1 fruit fly cellular context compared by ENCODE assay signal in the genomic region with DNA sequence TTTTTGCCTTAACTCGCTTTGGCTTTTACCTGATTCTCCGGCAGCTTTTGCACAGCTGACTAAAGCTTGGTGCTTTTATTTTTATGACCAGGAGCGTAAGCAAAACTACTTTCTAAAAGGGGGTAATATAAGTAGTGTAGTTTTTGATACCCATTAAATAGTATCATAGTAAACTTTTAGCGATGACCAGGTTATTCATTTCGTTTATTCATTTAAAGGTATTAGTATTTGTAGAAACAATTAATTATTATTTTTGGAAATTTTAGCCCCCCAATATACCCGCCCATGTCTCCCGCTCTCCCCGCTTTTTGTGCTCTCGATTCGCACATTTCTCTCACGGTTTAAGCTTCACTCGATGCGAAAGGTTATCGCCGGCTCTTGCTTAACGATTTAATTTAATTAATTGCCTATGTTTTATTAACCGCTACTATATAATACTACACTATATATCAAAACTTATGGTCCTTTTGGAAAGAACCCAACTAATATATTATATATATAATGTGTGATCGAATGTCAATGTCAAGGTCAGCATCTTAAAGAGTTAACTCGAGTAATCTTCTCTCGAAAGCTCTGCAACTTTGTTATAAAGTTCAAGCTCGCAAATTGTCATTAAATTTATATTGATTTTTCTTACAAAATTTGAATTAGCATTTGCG.
TF ChIP-seq lines count a peak whose summit lies in the region.

A gene (minus strand): TSS at position 61 of the 659 bp plus-strand sequence.

TF ChIP-seq in whole organism, embryonic, 481 proteins besides CTCF, POLR2A, EP300 and RAD21 (continued from another document and continues in another):
- TF ChIP-seq croc (GFP tag; conservative IDR thresholded peaks at IDR 0.05; lab: Robert Waterston, UW): peak; percentile 41; the same call in 1 of the 3 replicates
- peak; percentile 63 for TF ChIP-seq CG1647 (GFP tag; optimal IDR thresholded peaks at IDR 0.05; lab: Kevin White, UChicago)
- TF ChIP-seq B-H2 (GFP tag; optimal IDR thresholded peaks at IDR 0.05; lab: Kevin White, UChicago): peak; percentile 93
- peak; percentile 90 for TF ChIP-seq CG8924 (tag; optimal IDR thresholded peaks at IDR 0.05; lab: Kevin White, UChicago)
- peak; percentile 66 for TF ChIP-seq abd-A (tag; optimal IDR thresholded peaks at IDR 0.05; lab: Kevin White, UChicago)
- peak; percentile 77 for TF ChIP-seq HLH54F (GFP tag; optimal IDR thresholded peaks at IDR 0.05; lab: Kevin White, UChicago)
- TF ChIP-seq bab2 (GFP tag; optimal IDR thresholded peaks at IDR 0.05; lab: Kevin White, UChicago): peak; percentile 76
- peak; percentile 89 for TF ChIP-seq CG6689 (GFP tag; IDR thresholded peaks at IDR 0.05; lab: Robert Waterston, UW)
- no peak for TF ChIP-seq eve (GFP tag; optimal IDR thresholded peaks at IDR 0.05; lab: Kevin White, UChicago)
- peak in 1 of 2 experiments; percentile 52 for TF ChIP-seq insv (GFP tag; optimal IDR thresholded peaks at IDR 0.05; lab: Kevin White, UChicago)
- TF ChIP-seq Stat92E (GFP tag; optimal IDR thresholded peaks at IDR 0.05; lab: Kevin White, UChicago): no peak
- peak; percentile 68 for TF ChIP-seq CG9437 (GFP tag; optimal IDR thresholded peaks at IDR 0.05; lab: Kevin White, UChicago)
- peak; percentile 96 for TF ChIP-seq Rfx (GFP tag; IDR thresholded peaks at IDR 0.05; lab: Robert Waterston, UW)
- no peak for TF ChIP-seq unc-4 (GFP tag; IDR thresholded peaks at IDR 0.05; lab: Robert Waterston, UW; ENCODE audit: partially characterized antibody)
- no peak for TF ChIP-seq D (optimal IDR thresholded peaks at IDR 0.05; lab: Kevin White, UChicago)
- peak; percentile 57 for TF ChIP-seq D (GFP tag; optimal IDR thresholded peaks at IDR 0.05; lab: Kevin White, UChicago)
- TF ChIP-seq dmrt11E (tag; optimal IDR thresholded peaks at IDR 0.05; lab: Kevin White, UChicago): no peak
- peak; percentile 91 for TF ChIP-seq CG11504 (tag; optimal IDR thresholded peaks at IDR 0.05; lab: Kevin White, UChicago)
- TF ChIP-seq CG12299 (tag; optimal IDR thresholded peaks at IDR 0.05; lab: Kevin White, UChicago): peak; percentile 90
- peak; percentile 91 for TF ChIP-seq Hand (GFP tag; optimal IDR thresholded peaks at IDR 0.05; lab: Kevin White, UChicago)
- peak; percentile 91 for TF ChIP-seq Fer3 (tag; optimal IDR thresholded peaks at IDR 0.05; lab: Kevin White, UChicago)
- TF ChIP-seq sc (optimal IDR thresholded peaks at IDR 0.05; lab: Kevin White, UChicago): no peak
- peak; percentile 28 for TF ChIP-seq sc (GFP tag; optimal IDR thresholded peaks at IDR 0.05; lab: Kevin White, UChicago)
- TF ChIP-seq CG11696 (GFP tag; IDR thresholded peaks at IDR 0.05; lab: Robert Waterston, UW): peak; percentile 72
- no peak for TF ChIP-seq da (GFP tag; optimal IDR thresholded peaks at IDR 0.05; lab: Kevin White, UChicago)
- peak; percentile 45 for TF ChIP-seq CG8944 (GFP tag; optimal IDR thresholded peaks at IDR 0.05; lab: Kevin White, UChicago)
- peak; percentile 55 for TF ChIP-seq Bdp1 (GFP tag; optimal IDR thresholded peaks at IDR 0.05; lab: Kevin White, UChicago)
- peak; percentile 14 for TF ChIP-seq Hey (tag; optimal IDR thresholded peaks at IDR 0.05; lab: Kevin White, UChicago)
- TF ChIP-seq CG9215 (GFP tag; IDR thresholded peaks at IDR 0.05; lab: Robert Waterston, UW): peak; percentile 86
- no peak for TF ChIP-seq knrl (GFP tag; IDR thresholded peaks at IDR 0.05; lab: Robert Waterston, UW; ENCODE audit: partially characterized antibody)
- peak; percentile 93 for TF ChIP-seq Ets65A (GFP tag; lab: Kevin White, UChicago)
- peak in 1 of 2 experiments; percentile 69 for TF ChIP-seq crp (GFP tag; optimal IDR thresholded peaks at IDR 0.05; lab: Kevin White, UChicago)
- TF ChIP-seq Hr3 (GFP tag; optimal IDR thresholded peaks at IDR 0.05; lab: Kevin White, UChicago): peak; percentile 77
- TF ChIP-seq Dp (GFP tag; optimal IDR thresholded peaks at IDR 0.05; lab: Kevin White, UChicago): no peak
- TF ChIP-seq CG6175 (GFP tag; IDR thresholded peaks at IDR 0.05; lab: Robert Waterston, UW): peak; percentile 78; the same call in 2 of the 3 replicates
- peak; percentile 93 for TF ChIP-seq stc (GFP tag; IDR thresholded peaks at IDR 0.05; lab: Robert Waterston, UW)
- TF ChIP-seq jigr1 (GFP tag; IDR thresholded peaks at IDR 0.05; lab: Robert Waterston, UW): peak; percentile 50; the same call in 2 of the 3 replicates
- TF ChIP-seq Scr (GFP tag; IDR thresholded peaks at IDR 0.05; lab: Robert Waterston, UW; ENCODE audit: partially characterized antibody): no peak
- peak; percentile 22 for TF ChIP-seq en (GFP tag; optimal IDR thresholded peaks at IDR 0.05; lab: Kevin White, UChicago)
- TF ChIP-seq CG18619 (GFP tag; optimal IDR thresholded peaks at IDR 0.05; lab: Kevin White, UChicago): peak; percentile 81
- peak; percentile 84 for TF ChIP-seq zfh2 (GFP tag; optimal IDR thresholded peaks at IDR 0.05; lab: Kevin White, UChicago)
- peak; percentile 89 for TF ChIP-seq ranshi (GFP tag; IDR thresholded peaks at IDR 0.05; lab: Robert Waterston, UW)
- no peak for TF ChIP-seq Doc3 (GFP tag; IDR thresholded peaks at IDR 0.05; lab: Robert Waterston, UW; ENCODE audit: partially characterized antibody)
- no peak for TF ChIP-seq sqz (GFP tag; optimal IDR thresholded peaks at IDR 0.05; lab: Kevin White, UChicago)
- TF ChIP-seq CG33557 (GFP tag; optimal IDR thresholded peaks at IDR 0.05; lab: Kevin White, UChicago): no peak
- TF ChIP-seq zf30C (GFP tag; optimal IDR thresholded peaks at IDR 0.05; lab: Kevin White, UChicago): no peak
- TF ChIP-seq HmgD (GFP tag; optimal IDR thresholded peaks at IDR 0.05; lab: Kevin White, UChicago): no peak
- peak; percentile 61 for TF ChIP-seq Ravus (GFP tag; IDR thresholded peaks at IDR 0.05; lab: Robert Waterston, UW)
- peak; percentile 61 for TF ChIP-seq emc (GFP tag; optimal IDR thresholded peaks at IDR 0.05; lab: Kevin White, UChicago)
- peak; percentile 69 for TF ChIP-seq Vsx1 (GFP tag; optimal IDR thresholded peaks at IDR 0.05; lab: Kevin White, UChicago)
- TF ChIP-seq CoRest (tag; optimal IDR thresholded peaks at IDR 0.05; lab: Kevin White, UChicago): peak; percentile 90
- TF ChIP-seq MESR4 (GFP tag; optimal IDR thresholded peaks at IDR 0.05; lab: Kevin White, UChicago): no peak
- TF ChIP-seq luna (GFP tag; optimal IDR thresholded peaks at IDR 0.05; lab: Kevin White, UChicago): peak; percentile 65
- TF ChIP-seq CG10366 (GFP tag; IDR thresholded peaks at IDR 0.05; lab: Robert Waterston, UW): peak; percentile 87
- TF ChIP-seq Gsc (GFP tag; IDR thresholded peaks at IDR 0.05; lab: Robert Waterston, UW): no peak
- peak; percentile 64 for TF ChIP-seq fu2 (GFP tag; optimal IDR thresholded peaks at IDR 0.05; lab: Kevin White, UChicago)
- peak; percentile 56 for TF ChIP-seq ro (GFP tag; IDR thresholded peaks at IDR 0.05; lab: Robert Waterston, UW)
- peak; percentile 70 for TF ChIP-seq ERR (GFP tag; optimal IDR thresholded peaks at IDR 0.05; lab: Kevin White, UChicago)
- TF ChIP-seq CG16815 (GFP tag; optimal IDR thresholded peaks at IDR 0.05; lab: Kevin White, UChicago): peak; percentile 42
- peak; percentile 83 for TF ChIP-seq nmo (GFP tag; optimal IDR thresholded peaks at IDR 0.05; lab: Kevin White, UChicago)
- peak; percentile 56 for TF ChIP-seq crc (GFP tag; optimal IDR thresholded peaks at IDR 0.05; lab: Kevin White, UChicago)
- peak; percentile 57 for TF ChIP-seq CG16863 (GFP tag; optimal IDR thresholded peaks at IDR 0.05; lab: Kevin White, UChicago)
- TF ChIP-seq CG13123 (GFP tag; optimal IDR thresholded peaks at IDR 0.05; lab: Kevin White, UChicago): peak; percentile 38
- peak; percentile 95 for TF ChIP-seq Atf6 (GFP tag; IDR thresholded peaks at IDR 0.05; lab: Robert Waterston, UW)
- TF ChIP-seq E2f2 (GFP tag; IDR thresholded peaks at IDR 0.05; lab: Robert Waterston, UW): peak; percentile 77
- TF ChIP-seq trh (GFP tag; optimal IDR thresholded peaks at IDR 0.05; lab: Kevin White, UChicago): peak; percentile 55
- TF ChIP-seq row (GFP tag; IDR thresholded peaks at IDR 0.05; lab: Robert Waterston, UW): peak; percentile 95
- TF ChIP-seq CG2116 (GFP tag; optimal IDR thresholded peaks at IDR 0.05; lab: Kevin White, UChicago): peak; percentile 47
- TF ChIP-seq CG15601 (tag; optimal IDR thresholded peaks at IDR 0.05; lab: Kevin White, UChicago): peak; percentile 58
- peak; percentile 69 for TF ChIP-seq exex (tag; optimal IDR thresholded peaks at IDR 0.05; lab: Kevin White, UChicago)
- peak; percentile 87 for TF ChIP-seq CG10209 (GFP tag; optimal IDR thresholded peaks at IDR 0.05; lab: Kevin White, UChicago)
- TF ChIP-seq CG9932 (GFP tag; IDR thresholded peaks at IDR 0.05; lab: Robert Waterston, UW): peak; percentile 92
- peak; percentile 96 for TF ChIP-seq CG2120 (GFP tag; optimal IDR thresholded peaks at IDR 0.05; lab: Kevin White, UChicago)
- peak; percentile 86 for TF ChIP-seq mam (GFP tag; optimal IDR thresholded peaks at IDR 0.05; lab: Kevin White, UChicago)
- TF ChIP-seq bcd (GFP tag; optimal IDR thresholded peaks at IDR 0.05; lab: Kevin White, UChicago): peak; percentile 87
- peak; percentile 43 for TF ChIP-seq YL-1 (GFP tag; optimal IDR thresholded peaks at IDR 0.05; lab: Kevin White, UChicago)
- TF ChIP-seq gfzf (GFP tag; optimal IDR thresholded peaks at IDR 0.05; lab: Kevin White, UChicago): no peak
- peak; percentile 73; the same call in 2 of the 3 replicates for TF ChIP-seq CG3726 (GFP tag; IDR thresholded peaks at IDR 0.05; lab: Robert Waterston, UW)
- no peak for TF ChIP-seq CG2129 (GFP tag; IDR thresholded peaks at IDR 0.05; lab: Robert Waterston, UW; ENCODE audit: partially characterized antibody)
- TF ChIP-seq Atf3 (GFP tag; optimal IDR thresholded peaks at IDR 0.05; lab: Kevin White, UChicago): peak; percentile 14
- TF ChIP-seq TFAM (GFP tag; optimal IDR thresholded peaks at IDR 0.05; lab: Kevin White, UChicago): no peak
- no peak for TF ChIP-seq btn (GFP tag; optimal IDR thresholded peaks at IDR 0.05; lab: Kevin White, UChicago)
- peak; percentile 67 for TF ChIP-seq nerfin-1 (tag; optimal IDR thresholded peaks at IDR 0.05; lab: Kevin White, UChicago)
- TF ChIP-seq CG1792 (GFP tag; optimal IDR thresholded peaks at IDR 0.05; lab: Kevin White, UChicago): peak; percentile 58
- TF ChIP-seq GATAe (GFP tag; conservative IDR thresholded peaks at IDR 0.05; lab: Robert Waterston, UW): peak; percentile 37; the same call in 1 of the 2 replicates
- no peak for TF ChIP-seq pan (optimal IDR thresholded peaks at IDR 0.05; lab: Kevin White, UChicago)
- peak in 1 of 2 experiments; percentile 94 for TF ChIP-seq pan (GFP tag; optimal IDR thresholded peaks at IDR 0.05 in 1 of 2, IDR thresholded peaks at IDR 0.05 in 1 of 2)
- TF ChIP-seq CG32772 (GFP tag; IDR thresholded peaks at IDR 0.05; lab: Robert Waterston, UW): peak; percentile 84
- TF ChIP-seq CG18599 (GFP tag; optimal IDR thresholded peaks at IDR 0.05; lab: Kevin White, UChicago): peak; percentile 96
- TF ChIP-seq Gug (GFP tag; IDR thresholded peaks at IDR 0.05; lab: Robert Waterston, UW): peak; percentile 76; the same call in 3 of the 4 replicates
- peak in 1 of 3 experiments; percentile 46 for TF ChIP-seq lola (GFP tag; optimal IDR thresholded peaks at IDR 0.05; lab: Kevin White, UChicago)
- TF ChIP-seq CG15696 (tag; optimal IDR thresholded peaks at IDR 0.05; lab: Kevin White, UChicago): peak; percentile 41
- peak; percentile 65 for TF ChIP-seq CG4404 (GFP tag; IDR thresholded peaks at IDR 0.05; lab: Robert Waterston, UW)
- TF ChIP-seq tgo (GFP tag; IDR thresholded peaks at IDR 0.05; lab: Robert Waterston, UW): peak; percentile 92
- TF ChIP-seq sug (tag; optimal IDR thresholded peaks at IDR 0.05; lab: Kevin White, UChicago): peak; percentile 87
- peak; percentile 64 for TF ChIP-seq her (GFP tag; optimal IDR thresholded peaks at IDR 0.05; lab: Kevin White, UChicago)
- peak; percentile 89 for TF ChIP-seq Mrtf (GFP tag; IDR thresholded peaks at IDR 0.05; lab: Robert Waterston, UW)
- peak; percentile 44; the same call in 1 of the 3 replicates for TF ChIP-seq sr (GFP tag; IDR thresholded peaks at IDR 0.05; lab: Robert Waterston, UW)
- peak; percentile 35; the same call in 1 of the 2 replicates for TF ChIP-seq crol (GFP tag; IDR thresholded peaks at IDR 0.05; lab: Robert Waterston, UW)
- TF ChIP-seq Dad (GFP tag; optimal IDR thresholded peaks at IDR 0.05; lab: Kevin White, UChicago): peak; percentile 66
- peak; percentile 91 for TF ChIP-seq CG13424 (tag; optimal IDR thresholded peaks at IDR 0.05; lab: Kevin White, UChicago)
- no peak for TF ChIP-seq CG7745 (tag; optimal IDR thresholded peaks at IDR 0.05; lab: Kevin White, UChicago)
- peak; percentile 62 for TF ChIP-seq CG33213 (GFP tag; optimal IDR thresholded peaks at IDR 0.05; lab: Kevin White, UChicago)
- TF ChIP-seq slp2 (GFP tag; optimal IDR thresholded peaks at IDR 0.05; lab: Kevin White, UChicago): peak; percentile 38
- TF ChIP-seq wor (GFP tag; IDR thresholded peaks at IDR 0.05; lab: Robert Waterston, UW): peak; percentile 67
- peak; percentile 75 for TF ChIP-seq CG5953 (GFP tag; IDR thresholded peaks at IDR 0.05; lab: Robert Waterston, UW)
- TF ChIP-seq Optix (GFP tag; IDR thresholded peaks at IDR 0.05; lab: Robert Waterston, UW): peak; percentile 36; the same call in 1 of the 3 replicates
- peak; percentile 92 for TF ChIP-seq lilli (GFP tag; optimal IDR thresholded peaks at IDR 0.05; lab: Kevin White, UChicago)
- peak; percentile 65 for TF ChIP-seq sd (tag; optimal IDR thresholded peaks at IDR 0.05; lab: Kevin White, UChicago)
- peak; percentile 87 for TF ChIP-seq E2f1 (GFP tag; IDR thresholded peaks at IDR 0.05; lab: Robert Waterston, UW)
- TF ChIP-seq Hmr (GFP tag; optimal IDR thresholded peaks at IDR 0.05; lab: Kevin White, UChicago): peak; percentile 96
- TF ChIP-seq CG12659 (GFP tag; optimal IDR thresholded peaks at IDR 0.05; lab: Kevin White, UChicago): peak; percentile 92
- TF ChIP-seq amos (GFP tag; IDR thresholded peaks at IDR 0.05; lab: Robert Waterston, UW; ENCODE audit: partially characterized antibody): no peak
- TF ChIP-seq CG9727 (GFP tag; optimal IDR thresholded peaks at IDR 0.05; lab: Kevin White, UChicago): peak; percentile 86
- TF ChIP-seq CG18011 (GFP tag; optimal IDR thresholded peaks at IDR 0.05; lab: Kevin White, UChicago): peak; percentile 92
- peak; percentile 80 for TF ChIP-seq CG13775 (GFP tag; optimal IDR thresholded peaks at IDR 0.05; lab: Kevin White, UChicago)
- TF ChIP-seq Side (GFP tag; optimal IDR thresholded peaks at IDR 0.05; lab: Kevin White, UChicago): peak; percentile 71
- no peak for TF ChIP-seq Tbp (GFP tag; optimal IDR thresholded peaks at IDR 0.05; lab: Kevin White, UChicago)
- TF ChIP-seq gcm (GFP tag; optimal IDR thresholded peaks at IDR 0.05; lab: Kevin White, UChicago): peak; percentile 78
- peak; percentile 38 for TF ChIP-seq CG14710 (tag; optimal IDR thresholded peaks at IDR 0.05; lab: Kevin White, UChicago)
- peak; percentile 23 for TF ChIP-seq ash1 (GFP tag; optimal IDR thresholded peaks at IDR 0.05; lab: Kevin White, UChicago)
- TF ChIP-seq CG15011 (GFP tag; optimal IDR thresholded peaks at IDR 0.05; lab: Kevin White, UChicago): peak; percentile 84
